Fruit fly (Drosophila melanogaster) whole organism, prepupa: ENCODE data around the gene CG31898.
A peak's percentile ranks its signal among the peaks of the same experiment; 100 is the strongest.

Experiments used
- Blimp-1 ChIP-seq: fragments of 200-800 bp; sonication (Bioruptor generic); optimal IDR thresholded peaks from 3 replicates; lab custom pipeline; 2017; ENCODE audit warnings: missing biosample characterization, missing genetic modification characterization, mild to moderate bottlenecking, moderate library complexity, missing genetic modification reagents
- CG10631 ChIP-seq: fragments of 200-800 bp; sonication (Bioruptor generic); optimal IDR thresholded peaks from 2 replicates; lab custom pipeline; 2016; ENCODE audit warnings: missing biosample characterization, missing genetic modification characterization
- CG11294 ChIP-seq: fragments of 200-800 bp; sonication (Bioruptor generic); IDR thresholded peaks from 2 replicates; pipeline ENCODE4 v1.3.6; 2022; ENCODE audit warnings: missing biosample characterization, missing genetic modification characterization
- CG11762 ChIP-seq: fragments of 200-800 bp; sonication (Bioruptor generic); optimal IDR thresholded peaks from 3 replicates; lab custom pipeline; 2016; ENCODE audit warnings: missing biosample characterization, missing genetic modification characterization; ENCODE audit not compliant: insufficient read depth
- CG11902 ChIP-seq: fragments of 200-800 bp; sonication (Bioruptor generic); optimal IDR thresholded peaks from 3 replicates; lab custom pipeline; 2016; ENCODE audit warnings: missing biosample characterization, missing genetic modification characterization
- CG15336 ChIP-seq: fragments of 200-800 bp; sonication (Bioruptor generic); IDR thresholded peaks from 2 replicates; pipeline ENCODE4 v1.3.6; 2022; ENCODE audit warnings: missing biosample characterization, missing genetic modification characterization
- CG1621 ChIP-seq: fragments of 200-800 bp; sonication (Bioruptor generic); optimal IDR thresholded peaks from 3 replicates; lab custom pipeline; 2018; ENCODE audit warnings: missing biosample characterization, mild to moderate bottlenecking, missing genetic modification characterization
- CG16779 ChIP-seq: fragments of 200-800 bp; sonication (Bioruptor generic); optimal IDR thresholded peaks from 3 replicates; lab custom pipeline; 2017; ENCODE audit warnings: missing biosample characterization, mild to moderate bottlenecking, missing genetic modification characterization
- CG32006 ChIP-seq: fragments of 200-800 bp; sonication (Bioruptor generic); optimal IDR thresholded peaks from 3 replicates; lab custom pipeline; 2017; ENCODE audit warnings: missing biosample characterization, mild to moderate bottlenecking, missing genetic modification characterization
- CG34406 ChIP-seq: fragments of 200-800 bp; sonication (Bioruptor generic); optimal IDR thresholded peaks from 3 replicates; lab custom pipeline; 2016; ENCODE audit warnings: missing biosample characterization, missing genetic modification characterization
- CG3919 ChIP-seq: fragments of 200-800 bp; sonication (Bioruptor generic); optimal IDR thresholded peaks from 3 replicates; lab custom pipeline; 2016; ENCODE audit warnings: missing biosample characterization, missing genetic modification characterization
- CG4318 ChIP-seq: fragments of 200-800 bp; sonication (Bioruptor generic); optimal IDR thresholded peaks from 3 replicates; lab custom pipeline; 2017; ENCODE audit warnings: missing biosample characterization, mild to moderate bottlenecking, missing genetic modification characterization
- CG6163 ChIP-seq: fragments of 200-800 bp; sonication (Bioruptor generic); IDR thresholded peaks from 3 replicates; pipeline ENCODE4 v1.3.6; 2022; ENCODE audit warnings: missing biosample characterization, missing genetic modification characterization
- CG6276 ChIP-seq: fragments of 200-800 bp; sonication (Bioruptor generic); optimal IDR thresholded peaks from 2 replicates; lab custom pipeline; 2017; ENCODE audit warnings: missing biosample characterization, mild to moderate bottlenecking, missing genetic modification characterization
- CG6792 ChIP-seq: fragments of 200-800 bp; sonication (Bioruptor generic); optimal IDR thresholded peaks from 3 replicates; lab custom pipeline; 2016; ENCODE audit warnings: missing biosample characterization, missing genetic modification characterization
- CG6854 ChIP-seq: fragments of 200-800 bp; sonication (Bioruptor generic); optimal IDR thresholded peaks from 2 replicates; lab custom pipeline; 2017; ENCODE audit warnings: missing biosample characterization, mild to moderate bottlenecking, missing genetic modification characterization
- CG7368 ChIP-seq: fragments of 200-800 bp; sonication (Bioruptor generic); optimal IDR thresholded peaks from 3 replicates; lab custom pipeline; 2016; ENCODE audit warnings: missing biosample characterization, missing genetic modification characterization
- CG8119 ChIP-seq: fragments of 200-800 bp; sonication (Bioruptor generic); IDR thresholded peaks from 3 replicates; pipeline ENCODE4 v1.3.6; 2022; ENCODE audit warnings: missing biosample characterization, missing genetic modification characterization
- CG8319 ChIP-seq: fragments of 200-800 bp; sonication (Bioruptor generic); optimal IDR thresholded peaks from 3 replicates; lab custom pipeline; 2016; ENCODE audit warnings: missing biosample characterization, missing genetic modification characterization
- CG8632 ChIP-seq: fragments of 200-800 bp; sonication (Bioruptor generic); optimal IDR thresholded peaks from 3 replicates; lab custom pipeline; 2016; ENCODE audit warnings: missing biosample characterization, missing genetic modification characterization
- Eip75B ChIP-seq: fragments of 200-800 bp; sonication (Bioruptor generic); optimal IDR thresholded peaks from 3 replicates; lab custom pipeline; 2016; ENCODE audit warnings: missing biosample characterization, missing genetic modification characterization
- Eip78C ChIP-seq: fragments of 200-800 bp; sonication (Bioruptor generic); peaks from one replicate; lab custom pipeline; 2016; ENCODE audit warnings: missing biosample characterization, missing genetic modification characterization
- Eip93F ChIP-seq: fragments of 200-800 bp; sonication (Bioruptor generic); optimal IDR thresholded peaks from 2 replicates; lab custom pipeline; 2016; ENCODE audit warnings: missing biosample characterization, mild to moderate bottlenecking, missing genetic modification characterization
- Ets21C ChIP-seq: fragments of 200-800 bp; sonication (Bioruptor generic); optimal IDR thresholded peaks from 3 replicates; lab custom pipeline; 2016; ENCODE audit warnings: missing biosample characterization, missing genetic modification characterization
- Ets96B ChIP-seq: fragments of 200-800 bp; optimal IDR thresholded peaks from 2 replicates; lab custom pipeline; 2019; ENCODE audit warnings: missing biosample characterization, mild to moderate bottlenecking, missing genetic modification characterization, moderate library complexity
- Gug ChIP-seq: fragments of 200-800 bp; sonication (Bioruptor generic); IDR thresholded peaks from 2 replicates; pipeline ENCODE4 v1.3.6; 2022; ENCODE audit warnings: missing biosample characterization, missing genetic modification characterization
- Hr39 ChIP-seq: fragments of 200-800 bp; sonication (Bioruptor generic); optimal IDR thresholded peaks from 2 replicates; lab custom pipeline; 2016; ENCODE audit warnings: missing biosample characterization, missing genetic modification characterization
- Hr4 ChIP-seq: fragments of 200-800 bp; sonication (Bioruptor generic); optimal IDR thresholded peaks from 3 replicates; lab custom pipeline; 2016; ENCODE audit warnings: missing biosample characterization, missing genetic modification characterization
- Lpt ChIP-seq: fragments of 200-800 bp; sonication (Bioruptor generic); optimal IDR thresholded peaks from 3 replicates; lab custom pipeline; 2016; ENCODE audit warnings: missing biosample characterization, missing genetic modification characterization
- Smox ChIP-seq: fragments of 200-800 bp; sonication (Bioruptor generic); optimal IDR thresholded peaks from 3 replicates; lab custom pipeline; 2016; ENCODE audit warnings: missing biosample characterization, missing genetic modification characterization
- Sox102F ChIP-seq: fragments of 200-800 bp; sonication (Bioruptor generic); optimal IDR thresholded peaks from 2 replicates; lab custom pipeline; 2016; ENCODE audit warnings: missing biosample characterization, mild to moderate bottlenecking, missing genetic modification characterization
- Sox14 ChIP-seq: fragments of 200-800 bp; sonication (Bioruptor generic); optimal IDR thresholded peaks from 3 replicates; lab custom pipeline; 2016; ENCODE audit warnings: missing biosample characterization, missing genetic modification characterization
- Sox15 ChIP-seq: fragments of 200-800 bp; sonication (Bioruptor generic); optimal IDR thresholded peaks from 3 replicates; lab custom pipeline; 2016; ENCODE audit warnings: missing biosample characterization, missing genetic modification characterization
- achi ChIP-seq: fragments of 200-800 bp; sonication (Bioruptor generic); optimal IDR thresholded peaks from 3 replicates; lab custom pipeline; 2016; ENCODE audit warnings: missing biosample characterization, missing genetic modification characterization
- acj6 ChIP-seq: fragments of 200-800 bp; sonication (Bioruptor generic); optimal IDR thresholded peaks from 3 replicates; lab custom pipeline; 2016; ENCODE audit warnings: missing biosample characterization, missing genetic modification characterization
- cyc ChIP-seq: fragments of 200-800 bp; sonication (Bioruptor generic); optimal IDR thresholded peaks from 3 replicates; lab custom pipeline; 2016; ENCODE audit warnings: missing biosample characterization, missing genetic modification characterization
- dac ChIP-seq: fragments of 200-800 bp; sonication (Bioruptor generic); optimal IDR thresholded peaks from 2 replicates; lab custom pipeline; 2017; ENCODE audit warnings: missing biosample characterization, mild to moderate bottlenecking, missing genetic modification characterization
- eg ChIP-seq: fragments of 200-800 bp; sonication (Bioruptor generic); IDR thresholded peaks from 3 replicates; pipeline ENCODE4 v1.3.6; 2022; ENCODE audit warnings: missing biosample characterization, missing genetic modification characterization
- fd85E ChIP-seq: fragments of 200-800 bp; sonication (Bioruptor generic); optimal IDR thresholded peaks from 3 replicates; lab custom pipeline; 2016; ENCODE audit warnings: missing biosample characterization, missing genetic modification characterization
- fkh ChIP-seq: fragments of 200-800 bp; sonication (Bioruptor generic); optimal IDR thresholded peaks from 3 replicates; lab custom pipeline; 2017; ENCODE audit warnings: missing biosample characterization, mild to moderate bottlenecking, missing genetic modification characterization, moderate library complexity
- net ChIP-seq: fragments of 200-800 bp; sonication (Bioruptor generic); optimal IDR thresholded peaks from 3 replicates; lab custom pipeline; 2016; ENCODE audit warnings: missing biosample characterization, missing genetic modification characterization
- pdm3 ChIP-seq: fragments of 200-800 bp; sonication (Bioruptor generic); optimal IDR thresholded peaks from 3 replicates; lab custom pipeline; 2016; ENCODE audit warnings: missing biosample characterization, missing genetic modification characterization
- spab ChIP-seq: fragments of 200-800 bp; sonication (Bioruptor generic); optimal IDR thresholded peaks from 2 replicates; lab custom pipeline; 2017; ENCODE audit warnings: missing biosample characterization, mild to moderate bottlenecking, missing genetic modification characterization, missing genetic modification reagents
- svp ChIP-seq: fragments of 200-800 bp; sonication (Bioruptor generic); peaks from one replicate; lab custom pipeline; 2016; ENCODE audit warnings: missing biosample characterization, missing genetic modification characterization
- topi ChIP-seq: fragments of 200-800 bp; sonication (Bioruptor generic); optimal IDR thresholded peaks from 3 replicates; lab custom pipeline; 2016; ENCODE audit warnings: missing biosample characterization, missing genetic modification characterization

Gene CG31898

DNA sequence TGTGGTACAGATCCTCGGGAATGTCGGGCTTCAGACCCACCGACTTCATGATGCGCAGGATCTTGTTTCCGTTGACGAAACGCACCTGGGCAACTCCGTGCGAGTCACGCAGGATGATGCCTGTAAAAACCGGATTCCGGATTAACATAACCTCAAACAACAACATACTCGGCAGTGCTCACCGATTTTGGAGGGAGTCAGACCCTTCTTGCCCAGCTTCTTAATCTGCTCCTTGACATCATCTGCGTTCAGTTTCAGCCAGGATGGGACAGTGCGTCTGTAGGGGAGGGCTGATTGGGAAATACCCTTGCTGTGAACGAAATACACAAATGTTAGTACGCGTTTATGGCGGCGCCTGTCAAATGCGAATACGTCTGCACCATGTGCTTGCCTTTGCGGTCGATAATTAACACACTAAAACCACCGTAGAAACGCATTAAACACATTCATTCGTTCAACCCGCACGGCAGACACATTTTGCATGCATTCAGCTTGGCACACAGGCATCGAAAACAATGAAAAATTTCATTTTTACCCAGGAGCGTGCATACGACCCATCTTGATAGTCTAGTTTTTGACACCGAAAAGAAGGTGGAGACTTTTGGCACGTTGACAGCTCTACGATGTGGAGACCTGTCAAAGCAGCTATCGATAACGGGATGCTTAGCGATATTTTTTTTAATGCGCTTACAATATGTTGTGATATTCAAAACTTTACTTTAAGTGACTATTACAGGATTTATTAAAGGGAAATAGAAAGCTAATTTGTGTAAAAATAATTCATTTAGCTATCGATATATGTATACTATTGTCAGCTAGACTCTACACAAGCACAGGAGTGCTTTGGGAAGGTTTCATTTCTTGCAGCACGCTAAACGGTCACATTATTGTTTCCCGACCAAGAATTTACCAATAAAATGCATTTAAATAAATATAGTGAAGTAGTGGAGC is 35.9 kb upstream of the CG31898 start, which contains the start of the genes RpS13 and CSN8 (continued):
- TF ChIP-seq CG8119 (GFP tag; lab: Robert Waterston, UW): 0 out of 3 replicates have a peak, but pooled peaks have one; percentile 18
- no peak for TF ChIP-seq pdm3 (GFP tag; lab: Kevin White, UChicago)
- TF ChIP-seq Sox102F: no peak
- no peak for TF ChIP-seq dac (GFP tag; lab: Kevin White, UChicago)
- no peak for TF ChIP-seq eg (GFP tag; lab: Robert Waterston, UW)
- no peak for TF ChIP-seq CG11762
- no peak for TF ChIP-seq CG6276 (GFP tag; lab: Kevin White, UChicago)
- no peak for TF ChIP-seq CG8319 (GFP tag; lab: Kevin White, UChicago)
- peak; percentile 7 for TF ChIP-seq Smox (GFP tag; lab: Kevin White, UChicago)
- TF ChIP-seq CG6792 (GFP tag; lab: Kevin White, UChicago): no peak

DNA sequence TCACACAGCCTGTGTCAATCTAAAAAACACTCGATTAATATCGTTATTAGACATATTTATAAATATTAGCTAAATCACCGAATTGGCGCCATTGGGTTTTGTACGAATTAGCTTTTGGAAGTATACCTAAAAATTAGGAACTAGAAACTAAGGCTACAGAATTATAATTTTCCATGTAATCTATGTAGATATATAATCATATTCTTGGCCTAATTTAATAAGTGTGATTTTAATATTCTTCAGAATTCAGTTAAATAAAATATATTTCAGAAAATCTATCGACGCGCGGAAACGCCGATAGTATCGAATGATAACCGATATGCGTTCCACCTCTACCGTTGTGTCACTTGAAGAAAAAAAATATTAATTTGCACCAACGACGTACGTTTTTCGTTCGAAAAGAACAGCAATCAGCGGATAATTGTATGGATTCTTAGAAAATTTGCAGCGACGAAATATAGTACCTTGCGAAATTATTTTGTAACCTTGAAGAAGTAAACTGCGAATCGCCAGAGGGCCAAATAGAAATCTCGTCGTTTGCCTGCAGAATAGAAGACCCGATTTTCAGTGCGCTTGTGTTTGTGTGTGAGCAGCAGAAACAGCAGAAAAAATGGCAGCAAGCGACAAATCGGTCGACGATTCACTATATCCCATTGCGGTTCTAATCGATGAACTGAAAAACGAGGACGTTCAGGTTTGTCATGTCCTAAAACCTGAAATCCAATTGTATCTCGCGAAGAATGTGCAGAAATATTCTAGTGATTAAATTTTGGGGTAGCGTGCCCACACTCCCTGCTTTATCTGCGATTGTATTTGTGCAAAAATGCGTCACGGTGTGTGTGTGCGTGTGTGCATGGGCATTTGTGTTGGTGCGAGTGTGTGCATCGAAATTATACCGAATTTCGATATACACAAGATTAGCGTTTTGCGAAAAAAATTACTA is 34.2 kb upstream of the CG31898 start, which contains the start of gene Pp2A-29B:
Gene Pp2A-29B, plus strand, starts transcription at position 338 of the 943 bp plus-strand sequence.
- TF ChIP-seq achi (peak; percentile 92), CG4318 (GFP tag; lab: Kevin White, UChicago) (no peak), eg (GFP tag; lab: Robert Waterston, UW) (no peak), Blimp-1 (GFP tag; lab: Kevin White, UChicago) (no peak), CG11294 (GFP tag; lab: Robert Waterston, UW) (no peak), CG8632 (no peak), fd85E (no peak), fkh (GFP tag; lab: Kevin White, UChicago) (peak; percentile 75), CG16779 (tag; lab: Kevin White, UChicago) (no peak), CG15336 (no peak), acj6 (peak; percentile 15), CG7368 (GFP tag; lab: Kevin White, UChicago) (no peak), CG1621 (tag; lab: Kevin White, UChicago) (no peak), CG6854 (GFP tag; lab: Kevin White, UChicago) (no peak), CG11902 (GFP tag; lab: Kevin White, UChicago) (peak; percentile 38), pdm3 (GFP tag; lab: Kevin White, UChicago) (peak; percentile 46), Ets96B (tag; lab: Kevin White, UChicago) (peak; percentile 12), Eip93F (GFP tag; lab: Kevin White, UChicago) (no peak), topi (GFP tag; lab: Kevin White, UChicago) (peak; percentile 39), Eip75B (GFP tag; lab: Kevin White, UChicago) (peak; percentile 31), CG32006 (GFP tag; lab: Kevin White, UChicago) (no peak), Gug (GFP tag; lab: Robert Waterston, UW) (no peak), CG34406 (GFP tag; lab: Kevin White, UChicago) (no peak), Sox14 (GFP tag; lab: Kevin White, UChicago) (no peak), Lpt (GFP tag; lab: Kevin White, UChicago) (no peak), Sox15 (GFP tag; lab: Kevin White, UChicago) (no peak), CG6276 (GFP tag; lab: Kevin White, UChicago) (no peak), CG3919 (GFP tag; lab: Kevin White, UChicago) (no peak), Eip78C (GFP tag; lab: Kevin White, UChicago) (peak; percentile 77), spab (GFP tag; lab: Kevin White, UChicago) (no peak), cyc (GFP tag; lab: Kevin White, UChicago) (peak; percentile 10), CG8319 (GFP tag; lab: Kevin White, UChicago) (no peak), Hr39 (GFP tag; lab: Kevin White, UChicago) (peak; percentile 48), CG11762 (no peak), Ets21C (GFP tag; lab: Kevin White, UChicago) (peak; percentile 50), Sox102F (peak; percentile 42), svp (GFP tag; lab: Kevin White, UChicago) (peak; percentile 82), net (no peak), CG6163 (GFP tag; lab: Robert Waterston, UW) (0 out of 3 replicates have a peak, but pooled peaks have one; percentile 6), Hr4 (peak; percentile 44), CG10631 (GFP tag; lab: Kevin White, UChicago) (peak; percentile 45), dac (GFP tag; lab: Kevin White, UChicago) (no peak)
